Worm (Caenorhabditis elegans) whole organism, midembryonic: ENCODE data around the gene T05H10.4.

ENCODE experiments used
- cog-1 ChIP-seq: sonication (generic microtip); optimal IDR thresholded peaks from 2 replicates; lab custom pipeline; 2016; ENCODE audit warnings: missing genetic modification characterization, missing compliant biosample characterization
- flt-1 ChIP-seq: fragments of 200-800 bp; sonication (Bioruptor generic); IDR thresholded peaks from 2 replicates; pipeline ENCODE4 v1.3.6; 2022; ENCODE audit warnings: missing genetic modification characterization, missing compliant biosample characterization
- klf-2 ChIP-seq: fragments of 200-800 bp; sonication (Bioruptor generic); conservative IDR thresholded peaks from 2 replicates; pipeline ENCODE4 v1.3.6; 2022; ENCODE audit warnings: missing genetic modification reagents, missing genetic modification characterization, missing compliant biosample characterization
- med-1 ChIP-seq: sonication (generic microtip); optimal IDR thresholded peaks from 2 replicates; lab custom pipeline; 2017; ENCODE audit warnings: missing genetic modification characterization, mild to moderate bottlenecking, missing compliant biosample characterization, antibody characterized with exemption, missing genetic modification reagents; ENCODE audit not compliant: insufficient read depth
- ref-1 ChIP-seq: fragments of 200-800 bp; sonication (Bioruptor generic); conservative IDR thresholded peaks from 2 replicates; pipeline ENCODE4 v1.3.6; 2022; ENCODE audit warnings: missing genetic modification reagents, missing genetic modification characterization, missing compliant biosample characterization
- ztf-29 ChIP-seq: fragments of 200-800 bp; sonication (Bioruptor generic); IDR thresholded peaks from 2 replicates; pipeline ENCODE4 v1.3.6; 2022; ENCODE audit warnings: missing genetic modification reagents, missing genetic modification characterization, missing compliant biosample characterization

- TF ChIP-seq klf-2 (GFP tag; lab: Robert Waterston, UW) = no peak
- no peak for TF ChIP-seq ztf-29 (GFP tag; lab: Robert Waterston, UW)
- TF ChIP-seq med-1 (GFP tag; lab: Kevin White, UChicago) = no peak
- TF ChIP-seq ref-1 (GFP tag; lab: Robert Waterston, UW) = no peak
- TF ChIP-seq cog-1 (tag; lab: Kevin White, UChicago) = no peak
- TF ChIP-seq flt-1 (GFP tag; lab: Robert Waterston, UW) = no peak
Observed at ce11 chrII:8091528-8091927, 38.6 kb downstream of the T05H10.4 start.
